Worm (Caenorhabditis elegans) whole organism, L2 larva: ENCODE results near the gene T26E4.18.
"Not testable (repeated sequence)": the region's sequence is repeated elsewhere in the genome, so short reads cannot be mapped to it uniquely, and the experiment has no call there.

Experiments
- F13H6.1 ChIP-seq: sonication (generic microtip); optimal IDR thresholded peaks from 2 replicates; lab custom pipeline; 2016; ENCODE audit warnings: missing genetic modification characterization, missing compliant biosample characterization
- R02D3.7 ChIP-seq: fragments of 150-350 bp; optimal IDR thresholded peaks from 2 replicates; lab custom pipeline; 2014; ENCODE audit warnings: missing biosample characterization, missing genetic modification characterization
- ZK546.5 ChIP-seq: sonication (generic microtip); optimal IDR thresholded peaks from 2 replicates; lab custom pipeline; 2017; ENCODE audit warnings: missing biosample characterization, missing genetic modification characterization
- alr-1 ChIP-seq: fragments of 150-350 bp; optimal IDR thresholded peaks from 2 replicates; lab custom pipeline; 2014; ENCODE audit warnings: missing biosample characterization, missing genetic modification characterization
- aly-2 ChIP-seq: fragments of 150-350 bp; optimal IDR thresholded peaks from 2 replicates; lab custom pipeline; 2014; ENCODE audit warnings: missing biosample characterization, missing genetic modification characterization
- blmp-1 ChIP-seq: sonication (generic microtip); optimal IDR thresholded peaks from 2 replicates; lab custom pipeline; 2017; ENCODE audit warnings: missing genetic modification characterization, mild to moderate bottlenecking, missing compliant biosample characterization, antibody characterized with exemption, moderate library complexity; ENCODE audit not compliant: insufficient read depth
- ceh-16 ChIP-seq: fragments of 150-350 bp; optimal IDR thresholded peaks from 2 replicates; lab custom pipeline; 2014; ENCODE audit warnings: missing biosample characterization, missing genetic modification characterization
- ceh-82 ChIP-seq: fragments of 150-350 bp; optimal IDR thresholded peaks from 2 replicates; lab custom pipeline; 2014; ENCODE audit warnings: missing biosample characterization, missing genetic modification characterization
- dmd-4 ChIP-seq: sonication (generic microtip); optimal IDR thresholded peaks from 2 replicates; lab custom pipeline; 2017; ENCODE audit warnings: missing biosample characterization, missing genetic modification characterization
- egl-27 ChIP-seq: sonication (generic microtip); optimal IDR thresholded peaks from 3 replicates; lab custom pipeline; 2017; ENCODE audit warnings: missing biosample characterization, missing genetic modification reagents, missing genetic modification characterization
- elt-1 ChIP-seq: fragments of 150-350 bp; optimal IDR thresholded peaks from 2 replicates; lab custom pipeline; 2014; ENCODE audit warnings: missing biosample characterization, missing genetic modification characterization
- elt-3 ChIP-seq: sonication (generic microtip); optimal IDR thresholded peaks from 2 replicates; lab custom pipeline; 2017; ENCODE audit warnings: missing biosample characterization, missing genetic modification characterization
- lin-13 ChIP-seq: fragments of 150-350 bp; optimal IDR thresholded peaks from 2 replicates; lab custom pipeline; 2014; ENCODE audit warnings: missing biosample characterization, missing genetic modification reagents, missing genetic modification characterization
- lsy-2 ChIP-seq, 2 experiments: fragments of 150-350 bp in 1 of 2; sonication (generic microtip) in 1 of 2; optimal IDR thresholded peaks; 2 replicates each; lab custom pipeline; 2014 to 2017; ENCODE audit warnings: missing biosample characterization in 2 of 2, missing genetic modification characterization in 2 of 2
- mdl-1 ChIP-seq, 2 experiments: fragments of 150-350 bp in 1 of 2; sonication (generic microtip) in 1 of 2; optimal IDR thresholded peaks; 2 replicates each; lab custom pipeline; 2017; ENCODE audit warnings: missing biosample characterization in 2 of 2, missing genetic modification characterization in 2 of 2
- nhr-10 ChIP-seq: sonication (generic microtip); optimal IDR thresholded peaks from 2 replicates; lab custom pipeline; 2017; ENCODE audit warnings: missing biosample characterization, missing genetic modification characterization
- nhr-11 ChIP-seq: fragments of 150-350 bp; optimal IDR thresholded peaks from 2 replicates; lab custom pipeline; 2014; ENCODE audit warnings: missing biosample characterization, missing genetic modification characterization
- nhr-12 ChIP-seq: fragments of 150-350 bp; optimal IDR thresholded peaks from 2 replicates; lab custom pipeline; 2014; ENCODE audit warnings: missing biosample characterization, missing genetic modification characterization
- nhr-129 ChIP-seq: fragments of 150-350 bp; optimal IDR thresholded peaks from 2 replicates; lab custom pipeline; 2014; ENCODE audit warnings: missing biosample characterization, missing genetic modification characterization
- nhr-21 ChIP-seq: fragments of 150-350 bp; optimal IDR thresholded peaks from 2 replicates; lab custom pipeline; 2014; ENCODE audit warnings: missing biosample characterization, missing genetic modification characterization
- nhr-23 ChIP-seq: fragments of 150-350 bp; optimal IDR thresholded peaks from 2 replicates; lab custom pipeline; 2014; ENCODE audit warnings: missing biosample characterization, missing genetic modification reagents, missing genetic modification characterization
- nhr-237 ChIP-seq: fragments of 150-350 bp; optimal IDR thresholded peaks from 2 replicates; lab custom pipeline; 2014; ENCODE audit warnings: missing biosample characterization, missing genetic modification characterization
- nhr-6 ChIP-seq: fragments of 150-350 bp; optimal IDR thresholded peaks from 2 replicates; lab custom pipeline; 2014; ENCODE audit warnings: missing biosample characterization, missing genetic modification characterization
- nhr-77 ChIP-seq: fragments of 150-350 bp; optimal IDR thresholded peaks from 2 replicates; lab custom pipeline; 2014; ENCODE audit warnings: missing biosample characterization, missing genetic modification characterization
- skn-1 ChIP-seq: sonication (generic microtip); optimal IDR thresholded peaks from 2 replicates; lab custom pipeline; 2017; ENCODE audit warnings: missing biosample characterization, missing genetic modification characterization
- sma-9 ChIP-seq, 2 experiments: fragments of 150-350 bp in 1 of 2; sonication (generic microtip) in 1 of 2; optimal IDR thresholded peaks; 2 replicates each; lab custom pipeline; 2014 to 2016; ENCODE audit warnings: missing genetic modification characterization in 2 of 2, mild to moderate bottlenecking in 1 of 2, missing biosample characterization in 1 of 2, missing compliant biosample characterization in 1 of 2, missing genetic modification reagents in 1 of 2, moderate library complexity in 1 of 2
- snpc-4 ChIP-seq: fragments of 150-350 bp; optimal IDR thresholded peaks from 2 replicates; lab custom pipeline; 2014; ENCODE audit warnings: missing biosample characterization, missing genetic modification characterization
- unc-39 ChIP-seq: fragments of 150-350 bp; optimal IDR thresholded peaks from 2 replicates; lab custom pipeline; 2014; ENCODE audit warnings: missing biosample characterization, missing genetic modification characterization
- unc-55 ChIP-seq: fragments of 150-350 bp; sonication (generic microtip); optimal IDR thresholded peaks from 3 replicates; lab custom pipeline; 2014; ENCODE audit warnings: missing biosample characterization, missing genetic modification reagents, missing genetic modification characterization
- unc-62 ChIP-seq: fragments of 150-350 bp; optimal IDR thresholded peaks from 2 replicates; lab custom pipeline; 2014; ENCODE audit warnings: missing biosample characterization, missing genetic modification reagents, missing genetic modification characterization
- zag-1 ChIP-seq: fragments of 150-350 bp; optimal IDR thresholded peaks from 2 replicates; lab custom pipeline; 2014; ENCODE audit warnings: missing biosample characterization, missing genetic modification characterization
- ztf-4 ChIP-seq: fragments of 150-350 bp; optimal IDR thresholded peaks from 2 replicates; lab custom pipeline; 2014; ENCODE audit warnings: missing biosample characterization, missing genetic modification characterization

T26E4.18 gene

DNA sequence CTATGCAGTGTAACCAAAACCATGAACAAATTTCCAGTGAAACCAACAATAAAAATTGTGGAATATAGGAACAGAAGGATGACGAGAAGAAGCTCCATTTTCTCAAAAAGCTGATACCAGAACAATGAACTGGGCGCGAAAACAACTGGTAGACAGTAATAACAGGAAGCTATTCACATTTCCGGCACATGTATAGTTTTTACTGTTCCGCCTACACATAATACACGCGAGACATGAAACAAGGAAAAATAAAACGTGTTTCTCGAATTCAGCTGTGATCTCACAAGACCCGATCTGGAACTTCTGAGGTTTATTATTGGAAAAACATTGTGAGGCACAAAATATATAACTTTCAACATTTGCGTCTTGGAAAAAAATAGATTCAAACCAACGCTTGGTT is 5.9 kb upstream of the T26E4.18 start, which contains the start of gene srsx-36:
Gene srsx-36, minus strand, starts transcription at position 101 of the 400 bp plus-strand sequence.
- TF ChIP-seq mdl-1 (tag; optimal IDR thresholded peaks at IDR 0.05; lab: Kevin White, UChicago) (no peak), elt-3 (tag; lab: Kevin White, UChicago) (no peak), ztf-4 (tag; lab: Kevin White, UChicago) (no peak), lin-13 (GFP tag; lab: Kevin White, UChicago) (no peak), nhr-129 (tag; lab: Kevin White, UChicago) (no peak), elt-1 (no peak)

DNA sequence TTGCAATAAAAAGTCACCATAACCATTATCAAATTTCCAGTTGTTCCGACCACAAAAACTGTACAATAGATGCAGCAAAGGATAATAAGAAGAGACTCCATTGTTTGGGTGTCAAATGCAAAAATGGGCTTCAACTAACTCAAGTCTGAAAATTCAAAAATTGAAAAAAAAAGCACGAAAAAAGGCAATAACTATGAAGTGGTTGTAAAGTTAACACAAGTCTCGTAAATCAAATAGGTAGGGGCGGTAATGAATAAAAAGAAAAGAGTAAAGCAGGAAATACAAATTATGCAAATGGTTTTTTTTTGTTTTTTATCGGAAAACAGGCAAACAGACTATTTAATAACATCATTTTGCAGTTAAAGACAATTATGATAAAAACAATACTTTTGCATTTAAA is 3.8 kb upstream of the T26E4.18 start, which contains the start of gene srsx-38:
Gene srsx-38, minus strand, starts transcription at position 101 of the 400 bp plus-strand sequence.
- TF ChIP-seq nhr-12; lin-13 (GFP tag; lab: Kevin White, UChicago); nhr-10 (tag; lab: Kevin White, UChicago): not testable (repeated sequence)
- TF ChIP-seq, all 48 proteins: peak for 0; not testable (repeated sequence) for 48

DNA sequence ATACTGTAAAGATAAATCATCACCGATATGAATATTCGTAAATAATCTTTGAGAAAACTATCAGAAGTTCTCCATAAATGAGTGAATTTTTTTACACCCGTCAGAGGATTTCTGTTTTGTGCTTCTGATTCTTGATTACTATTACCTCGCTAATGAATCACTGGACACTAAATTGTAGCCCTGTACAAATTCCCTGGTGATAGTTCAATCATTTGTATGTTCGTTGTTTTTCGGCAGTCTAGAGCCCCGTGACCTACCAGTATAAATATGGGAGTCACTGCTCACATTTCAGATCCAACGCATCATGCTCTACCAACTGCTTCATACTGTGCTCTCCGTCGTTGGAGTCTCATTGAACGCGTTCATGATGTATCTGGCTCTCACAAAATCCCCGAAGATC is 569 bp downstream of the T26E4.18 start, which contains the start of gene srd-27:
Gene srd-27, plus strand, starts transcription at position 301 of the 400 bp plus-strand sequence.
- TF ChIP-seq lin-13 (GFP tag; lab: Kevin White, UChicago); elt-3 (tag; lab: Kevin White, UChicago); egl-27 (tag; lab: Kevin White, UChicago): not testable (repeated sequence)

ce11 chrV:15802623-15803022 is 1.0 kb downstream of the T26E4.18 start, which contains the start of gene T26E4.9:
TSS of gene T26E4.9 (minus strand) at chrV:15802723.
- not testable (repeated sequence) for TF ChIP-seq nhr-77, egl-27, nhr-23 (tag; lab: Kevin White, UChicago)

- no peak for TF ChIP-seq aly-2
- no peak for TF ChIP-seq blmp-1 (tag; lab: Kevin White, UChicago)
- no peak for TF ChIP-seq R02D3.7 (tag; lab: Kevin White, UChicago)
- TF ChIP-seq dmd-4 (tag; lab: Kevin White, UChicago): no peak
- TF ChIP-seq nhr-10 (tag; lab: Kevin White, UChicago): no peak
- TF ChIP-seq zag-1 (tag; lab: Kevin White, UChicago): no peak
- no peak for TF ChIP-seq nhr-129 (tag; lab: Kevin White, UChicago)
- no peak for TF ChIP-seq sma-9 (GFP tag; optimal IDR thresholded peaks at IDR 0.05; lab: Kevin White, UChicago)
- TF ChIP-seq sma-9 (tag; optimal IDR thresholded peaks at IDR 0.05; lab: Kevin White, UChicago): no peak
- no peak for TF ChIP-seq nhr-6 (tag; lab: Kevin White, UChicago)
- no peak for TF ChIP-seq skn-1
- TF ChIP-seq lsy-2 (tag; optimal IDR thresholded peaks at IDR 0.05; lab: Kevin White, UChicago): no peak
- TF ChIP-seq nhr-237 (tag; lab: Kevin White, UChicago): no peak
- no peak for TF ChIP-seq elt-3 (tag; lab: Kevin White, UChicago)
- TF ChIP-seq, all 48 proteins: peak for 0
These were observed 5.5 kb downstream of the T26E4.18 start, which contains the start of gene T26E4.10 for ce11 chrV:15798108-15798507. TSS of gene T26E4.10 (minus strand) at chrV:15798208.

DNA sequence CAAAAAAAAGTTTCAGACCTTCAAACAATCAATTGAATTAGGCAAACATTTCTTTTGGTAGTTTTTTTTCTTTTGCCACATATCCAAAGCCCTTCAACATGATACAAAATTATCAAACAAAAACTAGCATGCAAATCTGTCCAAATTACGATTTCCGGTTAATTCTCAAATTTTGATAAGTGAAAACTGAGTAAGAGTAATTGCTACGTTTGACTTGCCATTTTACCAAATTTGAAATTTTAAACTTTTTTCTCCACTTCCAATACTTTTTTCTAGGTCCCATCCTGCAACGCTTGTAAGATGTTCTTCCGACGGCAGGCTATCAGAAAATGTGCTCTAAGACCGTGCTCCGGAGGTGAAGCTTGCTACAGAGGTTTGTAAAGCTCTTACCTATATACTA is 7.6 kb downstream of the T26E4.18 start, which contains the start of gene nhr-223:
Gene nhr-223, plus strand, starts transcription at position 301 of the 400 bp plus-strand sequence.
- TF ChIP-seq snpc-4 (tag; lab: Kevin White, UChicago) (no peak), nhr-11 (tag; lab: Kevin White, UChicago) (no peak), unc-39 (tag; lab: Kevin White, UChicago) (no peak), blmp-1 (tag; lab: Kevin White, UChicago) (no peak), ceh-16 (tag; lab: Kevin White, UChicago) (no peak), unc-55 (no peak), ZK546.5 (tag; lab: Kevin White, UChicago) (no peak), F13H6.1 (tag; lab: Kevin White, UChicago) (no peak), nhr-12 (no peak), nhr-21 (no peak), lsy-2 (tag; optimal IDR thresholded peaks at IDR 0.05; lab: Kevin White, UChicago) (no peak), dmd-4 (tag; lab: Kevin White, UChicago) (no peak), aly-2 (no peak), alr-1 (tag; lab: Kevin White, UChicago) (no peak), unc-62 (GFP tag; lab: Kevin White, UChicago) (no peak), ceh-82 (tag; lab: Kevin White, UChicago) (no peak), nhr-6 (tag; lab: Kevin White, UChicago) (no peak), R02D3.7 (tag; lab: Kevin White, UChicago) (no peak)
- TF ChIP-seq, all 48 proteins: peak for 0
